Fruit fly (Drosophila melanogaster) whole organism, embryonic: ENCODE data around the gene CG31650.

ENCODE experiments used
- CG10209 ChIP-seq: fragments of 200-800 bp; sonication (Bioruptor generic); optimal IDR thresholded peaks from 3 replicates; lab custom pipeline; 2017; ENCODE audit warnings: missing biosample characterization, mild to moderate bottlenecking, missing genetic modification characterization, missing genetic modification reagents
- CG10431 ChIP-seq: fragments of 200-800 bp; sonication (Bioruptor generic); optimal IDR thresholded peaks from 3 replicates; lab custom pipeline; 2018; ENCODE audit warnings: missing biosample characterization, mild to moderate bottlenecking, missing genetic modification characterization
- CG12391 ChIP-seq: fragments of 200-800 bp; sonication (Bioruptor generic); optimal IDR thresholded peaks from 3 replicates; lab custom pipeline; 2018; ENCODE audit warnings: missing biosample characterization, mild to moderate bottlenecking, missing genetic modification characterization, moderate library complexity
- CG15073 ChIP-seq: fragments of 200-800 bp; sonication (Bioruptor generic); optimal IDR thresholded peaks from 2 replicates; lab custom pipeline; 2016; ENCODE audit warnings: missing biosample characterization, missing genetic modification characterization
- CG17361 ChIP-seq: fragments of 200-800 bp; sonication (Bioruptor generic); IDR thresholded peaks from 3 replicates; pipeline ENCODE4 v1.3.6; 2022; ENCODE audit warnings: missing biosample characterization, missing genetic modification characterization
- CG1792 ChIP-seq: fragments of 200-800 bp; sonication (Bioruptor generic); optimal IDR thresholded peaks from 2 replicates; lab custom pipeline; 2016; ENCODE audit warnings: missing biosample characterization, missing genetic modification characterization
- CG2199 ChIP-seq: fragments of 200-800 bp; sonication (Bioruptor generic); IDR thresholded peaks from 3 replicates; pipeline ENCODE4 v1.3.6; 2022; ENCODE audit warnings: missing biosample characterization, missing genetic modification characterization
- CG2678 ChIP-seq: fragments of 200-800 bp; sonication (Bioruptor generic); optimal IDR thresholded peaks from 3 replicates; lab custom pipeline; 2019; ENCODE audit warnings: missing biosample characterization, mild to moderate bottlenecking, missing genetic modification characterization, moderate library complexity
- CG30403 ChIP-seq: fragments of 200-800 bp; sonication (Bioruptor generic); optimal IDR thresholded peaks from 3 replicates; lab custom pipeline; 2016; ENCODE audit warnings: missing biosample characterization, missing genetic modification characterization
- CG3407 ChIP-seq: fragments of 200-800 bp; sonication (Bioruptor generic); optimal IDR thresholded peaks from 2 replicates; lab custom pipeline; 2018; ENCODE audit warnings: missing biosample characterization, mild to moderate bottlenecking, missing genetic modification characterization
- CG4424 ChIP-seq: fragments of 200-800 bp; sonication (Bioruptor generic); optimal IDR thresholded peaks from 3 replicates; lab custom pipeline; 2016; ENCODE audit warnings: missing biosample characterization, missing genetic modification characterization
- CG6683 ChIP-seq: fragments of 200-800 bp; sonication (Bioruptor generic); optimal IDR thresholded peaks from 2 replicates; lab custom pipeline; 2017; ENCODE audit warnings: missing biosample characterization, mild to moderate bottlenecking, missing genetic modification characterization, missing genetic modification reagents
- CG6765 ChIP-seq: fragments of 200-800 bp; sonication (Bioruptor generic); optimal IDR thresholded peaks from 3 replicates; lab custom pipeline; 2017; ENCODE audit warnings: missing biosample characterization, mild to moderate bottlenecking, missing genetic modification characterization
- CG6791 ChIP-seq: fragments of 200-800 bp; sonication (Bioruptor generic); IDR thresholded peaks from 3 replicates; pipeline ENCODE4 v1.3.6; 2022; ENCODE audit warnings: missing biosample characterization, missing genetic modification characterization; ENCODE audit not compliant: partially characterized antibody
- CoRest ChIP-seq: fragments of 200-800 bp; sonication (Bioruptor generic); optimal IDR thresholded peaks from 3 replicates; lab custom pipeline; 2018; ENCODE audit warnings: missing biosample characterization, mild to moderate bottlenecking, missing genetic modification characterization, moderate library complexity
- D ChIP-seq, 2 experiments: fragments of 200-800 bp in 1 of 2; fragments of >200 bp in 1 of 2; sonication (Bioruptor generic) in 1 of 2; optimal IDR thresholded peaks; 2 replicates in 1 of 2; 3 replicates in 1 of 2; lab custom pipeline; 2017; ENCODE audit warnings: mild to moderate bottlenecking in 1 of 2, missing biosample characterization in 1 of 2, missing genetic modification characterization in 1 of 2, missing genetic modification reagents in 1 of 2
- Dll ChIP-seq: fragments of 200-800 bp; sonication (Bioruptor generic); IDR thresholded peaks from 4 replicates; pipeline ENCODE4 v1.3.6; 2022; ENCODE audit warnings: missing biosample characterization, missing genetic modification characterization; ENCODE audit not compliant: partially characterized antibody
- Elba2 ChIP-seq: fragments of 200-800 bp; sonication (Bioruptor generic); optimal IDR thresholded peaks from 3 replicates; lab custom pipeline; 2016; ENCODE audit warnings: missing biosample characterization, missing genetic modification characterization
- Fer1 ChIP-seq: fragments of 200-800 bp; sonication (Bioruptor generic); optimal IDR thresholded peaks from 2 replicates; lab custom pipeline; 2017; ENCODE audit warnings: missing biosample characterization, mild to moderate bottlenecking, missing genetic modification characterization
- HLH4C ChIP-seq: fragments of 200-800 bp; sonication (Bioruptor generic); IDR thresholded peaks from 3 replicates; pipeline ENCODE4 v1.3.6; 2022; ENCODE audit warnings: missing biosample characterization, missing genetic modification characterization; ENCODE audit not compliant: partially characterized antibody
- Meics ChIP-seq: fragments of 200-800 bp; sonication (Bioruptor generic); optimal IDR thresholded peaks from 2 replicates; lab custom pipeline; 2017; ENCODE audit warnings: missing biosample characterization, mild to moderate bottlenecking, missing genetic modification characterization
- NfI ChIP-seq: fragments of 200-800 bp; sonication (Bioruptor generic); optimal IDR thresholded peaks from 3 replicates; lab custom pipeline; 2018; ENCODE audit warnings: missing biosample characterization, mild to moderate bottlenecking, missing genetic modification characterization, moderate library complexity
- Oli ChIP-seq: fragments of 200-800 bp; sonication (Bioruptor generic); optimal IDR thresholded peaks from 2 replicates; lab custom pipeline; 2018; ENCODE audit warnings: missing biosample characterization, mild to moderate bottlenecking, missing genetic modification characterization, moderate library complexity
- Opbp ChIP-seq: fragments of 200-800 bp; sonication (Bioruptor generic); IDR thresholded peaks from 3 replicates; pipeline ENCODE4 v1.3.6; 2022; ENCODE audit warnings: missing biosample characterization, missing genetic modification characterization; ENCODE audit not compliant: partially characterized antibody
- Ptx1 ChIP-seq: fragments of 200-800 bp; sonication (Bioruptor generic); IDR thresholded peaks from 2 replicates; pipeline ENCODE4 v1.3.6; 2022; ENCODE audit warnings: missing biosample characterization, missing genetic modification characterization
- Sox102F ChIP-seq: fragments of 200-800 bp; sonication (Bioruptor generic); optimal IDR thresholded peaks from 2 replicates; lab custom pipeline; 2018; ENCODE audit warnings: missing biosample characterization, mild to moderate bottlenecking, missing genetic modification characterization, moderate library complexity
- Sry-β ChIP-seq: fragments of 200-800 bp; sonication (Bioruptor generic); optimal IDR thresholded peaks from 2 replicates; lab custom pipeline; 2018; ENCODE audit warnings: missing biosample characterization, mild to moderate bottlenecking, missing genetic modification characterization, moderate library complexity
- az2 ChIP-seq: fragments of 200-800 bp; sonication (Bioruptor generic); optimal IDR thresholded peaks from 3 replicates; lab custom pipeline; 2016; ENCODE audit warnings: missing biosample characterization, missing genetic modification characterization
- bsh ChIP-seq, 2 experiments: fragments of 200-800 bp; sonication (Bioruptor generic); optimal IDR thresholded peaks; 2 replicates each; lab custom pipeline; 2017 to 2018; ENCODE audit warnings: mild to moderate bottlenecking in 2 of 2, missing biosample characterization in 2 of 2, missing genetic modification characterization in 2 of 2, moderate library complexity in 1 of 2
- cas ChIP-seq: fragments of 200-800 bp; sonication (Bioruptor generic); IDR thresholded peaks from 2 replicates; pipeline ENCODE4 v1.3.6; 2022; ENCODE audit warnings: missing biosample characterization, missing genetic modification characterization
- chinmo ChIP-seq: fragments of 200-800 bp; sonication (Bioruptor generic); IDR thresholded peaks from 4 replicates; pipeline ENCODE4 v1.3.6; 2022; ENCODE audit warnings: missing biosample characterization, missing genetic modification characterization; ENCODE audit not compliant: partially characterized antibody
- ci ChIP-seq: fragments of 200-800 bp; sonication (Bioruptor generic); IDR thresholded peaks from 3 replicates; pipeline ENCODE4 v1.3.6; 2022; ENCODE audit warnings: missing biosample characterization, missing genetic modification characterization
- dmrt99B ChIP-seq: fragments of 200-800 bp; sonication (Bioruptor generic); optimal IDR thresholded peaks from 2 replicates; lab custom pipeline; 2018; ENCODE audit warnings: missing biosample characterization, mild to moderate bottlenecking, missing genetic modification characterization, moderate library complexity
- exex ChIP-seq: fragments of 200-800 bp; sonication (Bioruptor generic); optimal IDR thresholded peaks from 4 replicates; lab custom pipeline; 2018; ENCODE audit warnings: missing biosample characterization, mild to moderate bottlenecking, missing genetic modification characterization, moderate library complexity
- gem ChIP-seq: fragments of 200-800 bp; sonication (Bioruptor generic); optimal IDR thresholded peaks from 2 replicates; lab custom pipeline; 2019; ENCODE audit warnings: missing biosample characterization, mild to moderate bottlenecking, missing genetic modification characterization, moderate library complexity
- gt ChIP-seq: fragments of 200-800 bp; sonication (Bioruptor generic); IDR thresholded peaks from 2 replicates; pipeline ENCODE4 v1.3.6; 2022; ENCODE audit warnings: missing biosample characterization, missing genetic modification characterization
- hb ChIP-seq: fragments of 200-800 bp; sonication (Bioruptor generic); IDR thresholded peaks from 3 replicates; pipeline ENCODE4 v1.3.6; 2022; ENCODE audit warnings: missing biosample characterization, missing genetic modification characterization; ENCODE audit not compliant: partially characterized antibody
- ind ChIP-seq: fragments of 200-800 bp; sonication (Bioruptor generic); optimal IDR thresholded peaks from 3 replicates; lab custom pipeline; 2016; ENCODE audit warnings: missing biosample characterization, missing genetic modification characterization
- kni ChIP-seq: fragments of 200-800 bp; sonication (Bioruptor generic); optimal IDR thresholded peaks from 3 replicates; lab custom pipeline; 2017; ENCODE audit warnings: mild to moderate bottlenecking, missing biosample characterization, missing genetic modification reagents, missing genetic modification characterization
- lola ChIP-seq, 3 experiments: fragments of >200 bp in 2 of 3; fragments of 200-800 bp in 1 of 3; sonication (Bioruptor generic) in 1 of 3; optimal IDR thresholded peaks; 2 replicates each; lab custom pipeline; 2017 to 2019; ENCODE audit warnings: missing biosample characterization in 3 of 3, missing genetic modification characterization in 3 of 3, mild to moderate bottlenecking in 1 of 3, moderate library complexity in 1 of 3
- oc ChIP-seq: fragments of 200-800 bp; sonication (Bioruptor generic); optimal IDR thresholded peaks from 2 replicates; lab custom pipeline; 2018; ENCODE audit warnings: missing biosample characterization, mild to moderate bottlenecking, missing genetic modification characterization, moderate library complexity
- phol ChIP-seq: fragments of 200-800 bp; sonication (Bioruptor generic); optimal IDR thresholded peaks from 3 replicates; lab custom pipeline; 2018; ENCODE audit warnings: missing biosample characterization, mild to moderate bottlenecking, missing genetic modification characterization, moderate library complexity
- pros ChIP-seq: fragments of 200-800 bp; sonication (Bioruptor generic); optimal IDR thresholded peaks from 3 replicates; lab custom pipeline; 2019; ENCODE audit warnings: missing biosample characterization, mild to moderate bottlenecking, missing genetic modification characterization, moderate library complexity
- ranshi ChIP-seq: fragments of 200-800 bp; sonication (Bioruptor generic); IDR thresholded peaks from 2 replicates; pipeline ENCODE4 v1.3.6; 2022; ENCODE audit warnings: missing biosample characterization, missing genetic modification characterization
- sens ChIP-seq: fragments of 200-800 bp; sonication (Bioruptor generic); peaks from one replicate; lab custom pipeline; 2016; ENCODE audit warnings: missing biosample characterization, missing genetic modification characterization
- tx ChIP-seq: fragments of 200-800 bp; sonication (Bioruptor generic); optimal IDR thresholded peaks from 2 replicates; lab custom pipeline; 2016; ENCODE audit warnings: missing biosample characterization, missing genetic modification characterization
- unpg ChIP-seq: fragments of 200-800 bp; sonication (Bioruptor generic); optimal IDR thresholded peaks from 3 replicates; lab custom pipeline; 2018; ENCODE audit warnings: missing biosample characterization, mild to moderate bottlenecking, missing genetic modification characterization, moderate library complexity
- zfh2 ChIP-seq: fragments of 200-800 bp; sonication (Bioruptor generic); optimal IDR thresholded peaks from 2 replicates; lab custom pipeline; 2016; ENCODE audit warnings: missing biosample characterization, missing genetic modification characterization

Gene CG31650

dm6 chr2L:5080225-5080867 is 35.8 kb upstream of the CG31650 start:
- no peak for TF ChIP-seq ci (GFP tag; lab: Robert Waterston, UW)
- no peak for TF ChIP-seq Sry-β (GFP tag; lab: Kevin White, UChicago)
- no peak for TF ChIP-seq D (optimal IDR thresholded peaks at IDR 0.05; lab: Kevin White, UChicago)
- TF ChIP-seq D (GFP tag; optimal IDR thresholded peaks at IDR 0.05; lab: Kevin White, UChicago), result no peak
- TF ChIP-seq CG30403 (GFP tag; lab: Kevin White, UChicago), result peak; percentile 10
- peak; percentile 39 for TF ChIP-seq oc (tag; lab: Kevin White, UChicago)
- no peak for TF ChIP-seq Elba2 (GFP tag; lab: Kevin White, UChicago)
- TF ChIP-seq ind, result peak; percentile 10
- TF ChIP-seq CG6683 (GFP tag; lab: Kevin White, UChicago), result no peak
- no peak for TF ChIP-seq kni (GFP tag; lab: Kevin White, UChicago)
- no peak for TF ChIP-seq exex (tag; lab: Kevin White, UChicago)
- peak; percentile 32 for TF ChIP-seq dmrt99B
- peak; percentile 59 for TF ChIP-seq sens (GFP tag; lab: Kevin White, UChicago)
- no peak; the same call in 2 of the 3 replicates for TF ChIP-seq HLH4C
- peak; percentile 2 for TF ChIP-seq Meics (GFP tag; lab: Kevin White, UChicago)
- no peak for TF ChIP-seq az2 (GFP tag; lab: Kevin White, UChicago)
- TF ChIP-seq cas (GFP tag; lab: Robert Waterston, UW), result no peak
- no peak for TF ChIP-seq NfI (GFP tag; lab: Kevin White, UChicago)
- TF ChIP-seq phol, result peak; percentile 45
- TF ChIP-seq CG2678 (tag; lab: Kevin White, UChicago), result peak; percentile 53
- no peak for TF ChIP-seq zfh2 (GFP tag; lab: Kevin White, UChicago)
- TF ChIP-seq gt (GFP tag; lab: Robert Waterston, UW), result no peak
- TF ChIP-seq hb, result no peak
- TF ChIP-seq CG15073, result no peak
- TF ChIP-seq lola (GFP tag; optimal IDR thresholded peaks at IDR 0.05; lab: Kevin White, UChicago), result no peak
- peak; percentile 4 for TF ChIP-seq CG10209 (GFP tag; lab: Kevin White, UChicago)
- 0 out of 4 replicates have a peak, but pooled peaks have one; percentile 20 for TF ChIP-seq chinmo (GFP tag; lab: Robert Waterston, UW)
- no peak for TF ChIP-seq CG10431
- no peak for TF ChIP-seq Ptx1 (GFP tag; lab: Robert Waterston, UW)
- TF ChIP-seq Sox102F, result peak; percentile 62
- TF ChIP-seq Fer1 (GFP tag; lab: Kevin White, UChicago), result peak; percentile 14
- no peak for TF ChIP-seq CG3407 (GFP tag; lab: Kevin White, UChicago)
- TF ChIP-seq tx (GFP tag; lab: Kevin White, UChicago), result no peak
- TF ChIP-seq Opbp, result no peak
- peak; percentile 57 for TF ChIP-seq gem (tag; lab: Kevin White, UChicago)
- peak; percentile 35; the same call in 1 of the 3 replicates for TF ChIP-seq CG17361
- no peak for TF ChIP-seq CG6791 (GFP tag; lab: Robert Waterston, UW)
- TF ChIP-seq bsh (GFP tag; optimal IDR thresholded peaks at IDR 0.05; lab: Kevin White, UChicago), result peak in 1 of 2 experiments; percentile 77
- peak; percentile 18 for TF ChIP-seq CoRest (tag; lab: Kevin White, UChicago)
- TF ChIP-seq Dll (GFP tag; lab: Robert Waterston, UW), result no peak
- no peak for TF ChIP-seq CG6765 (GFP tag; lab: Kevin White, UChicago)
- TF ChIP-seq pros (GFP tag; lab: Kevin White, UChicago), result no peak
- peak; percentile 2 for TF ChIP-seq unpg
- TF ChIP-seq CG12391 (tag; lab: Kevin White, UChicago), result peak; percentile 16
- peak; percentile 32 for TF ChIP-seq Oli (tag; lab: Kevin White, UChicago)
- no peak for TF ChIP-seq CG1792 (GFP tag; lab: Kevin White, UChicago)
- TF ChIP-seq CG2199 (GFP tag; lab: Robert Waterston, UW), result no peak
- TF ChIP-seq CG4424 (GFP tag; lab: Kevin White, UChicago), result no peak
- TF ChIP-seq ranshi, result no peak
